Fruit fly (Drosophila melanogaster) whole organism, embryonic: Measurements from ENCODE around the gene dimm.

ENCODE experiments used
- ATbp ChIP-seq: fragments of 200-800 bp; sonication (Bioruptor generic); optimal IDR thresholded peaks from 2 replicates; lab custom pipeline; 2017; ENCODE audit warnings: missing biosample characterization, mild to moderate bottlenecking, missing genetic modification characterization, missing genetic modification reagents
- Asciz ChIP-seq: fragments of 200-800 bp; sonication (Bioruptor generic); optimal IDR thresholded peaks from 2 replicates; lab custom pipeline; 2017; ENCODE audit warnings: missing biosample characterization, mild to moderate bottlenecking, missing genetic modification characterization, missing genetic modification reagents
- Blimp-1 ChIP-seq: fragments of 200-800 bp; sonication (Bioruptor generic); optimal IDR thresholded peaks from 3 replicates; lab custom pipeline; 2018; ENCODE audit warnings: missing biosample characterization, missing genetic modification characterization, mild to moderate bottlenecking, moderate library complexity, missing genetic modification reagents
- CG12071 ChIP-seq: fragments of 200-800 bp; sonication (Bioruptor generic); optimal IDR thresholded peaks from 3 replicates; lab custom pipeline; 2018; ENCODE audit warnings: missing biosample characterization, mild to moderate bottlenecking, missing genetic modification characterization
- CG12391 ChIP-seq: fragments of 200-800 bp; sonication (Bioruptor generic); optimal IDR thresholded peaks from 3 replicates; lab custom pipeline; 2018; ENCODE audit warnings: missing biosample characterization, mild to moderate bottlenecking, missing genetic modification characterization, moderate library complexity
- CG13424 ChIP-seq: fragments of 200-800 bp; sonication (Bioruptor generic); optimal IDR thresholded peaks from 2 replicates; lab custom pipeline; 2019; ENCODE audit warnings: missing biosample characterization, mild to moderate bottlenecking, missing genetic modification characterization, moderate library complexity
- CG14050 ChIP-seq: fragments of 200-800 bp; sonication (Bioruptor generic); IDR thresholded peaks from 3 replicates; pipeline ENCODE4 v1.3.6; 2022; ENCODE audit warnings: missing biosample characterization, missing genetic modification characterization
- CG14441 ChIP-seq: fragments of 200-800 bp; sonication (Bioruptor generic); IDR thresholded peaks from 2 replicates; pipeline ENCODE4 v1.3.6; 2022; ENCODE audit warnings: missing biosample characterization, missing genetic modification characterization
- CG15269 ChIP-seq: fragments of 200-800 bp; sonication (Bioruptor generic); optimal IDR thresholded peaks from 2 replicates; lab custom pipeline; 2018; ENCODE audit warnings: missing biosample characterization, mild to moderate bottlenecking, missing genetic modification characterization, moderate library complexity
- CG16813 ChIP-seq: fragments of 200-800 bp; sonication (Bioruptor generic); IDR thresholded peaks from 3 replicates; pipeline ENCODE4 v1.3.6; 2022; ENCODE audit warnings: missing biosample characterization, missing genetic modification characterization; ENCODE audit not compliant: partially characterized antibody
- CG17328 ChIP-seq: fragments of 200-800 bp; sonication (Bioruptor generic); IDR thresholded peaks from 2 replicates; pipeline ENCODE4 v1.3.6; 2022; ENCODE audit warnings: missing biosample characterization, missing genetic modification characterization
- CG2199 ChIP-seq: fragments of 200-800 bp; sonication (Bioruptor generic); IDR thresholded peaks from 3 replicates; pipeline ENCODE4 v1.3.6; 2022; ENCODE audit warnings: missing biosample characterization, missing genetic modification characterization
- CG30403 ChIP-seq: fragments of 200-800 bp; sonication (Bioruptor generic); optimal IDR thresholded peaks from 3 replicates; lab custom pipeline; 2016; ENCODE audit warnings: missing biosample characterization, missing genetic modification characterization
- CG31388 ChIP-seq: fragments of 200-800 bp; sonication (Bioruptor generic); optimal IDR thresholded peaks from 2 replicates; lab custom pipeline; 2016; ENCODE audit warnings: missing biosample characterization, missing genetic modification characterization
- CG32772 ChIP-seq: fragments of 200-800 bp; sonication (Bioruptor generic); IDR thresholded peaks from 2 replicates; pipeline ENCODE4 v1.3.6; 2022; ENCODE audit warnings: missing biosample characterization, missing genetic modification characterization
- CG4854 ChIP-seq: fragments of 200-800 bp; sonication (Bioruptor generic); optimal IDR thresholded peaks from 2 replicates; lab custom pipeline; 2016; ENCODE audit warnings: missing biosample characterization, missing genetic modification characterization, inconsistent platforms
- CG7786 ChIP-seq: fragments of 200-800 bp; sonication (Bioruptor generic); optimal IDR thresholded peaks from 2 replicates; lab custom pipeline; 2016; ENCODE audit warnings: missing biosample characterization, missing genetic modification characterization
- CG8089 ChIP-seq: fragments of 200-800 bp; sonication (Bioruptor generic); optimal IDR thresholded peaks from 3 replicates; lab custom pipeline; 2016; ENCODE audit warnings: missing biosample characterization, missing genetic modification characterization
- CG8281 ChIP-seq: fragments of 200-800 bp; sonication (Bioruptor generic); optimal IDR thresholded peaks from 2 replicates; lab custom pipeline; 2018; ENCODE audit warnings: missing biosample characterization, mild to moderate bottlenecking, missing genetic modification characterization, moderate library complexity
- CG8359 ChIP-seq: fragments of 200-800 bp; sonication (Bioruptor generic); optimal IDR thresholded peaks from 2 replicates; lab custom pipeline; 2017; ENCODE audit warnings: missing biosample characterization, mild to moderate bottlenecking, missing genetic modification characterization, borderline replicate concordance
- Chrac-16 ChIP-seq: fragments of 200-800 bp; sonication (Bioruptor generic); optimal IDR thresholded peaks from 3 replicates; lab custom pipeline; 2016; ENCODE audit warnings: missing biosample characterization, missing genetic modification characterization
- Dad ChIP-seq: fragments of 200-800 bp; sonication (Bioruptor generic); optimal IDR thresholded peaks from 3 replicates; lab custom pipeline; 2016; ENCODE audit warnings: missing biosample characterization, missing genetic modification characterization
- Dll ChIP-seq: fragments of 200-800 bp; sonication (Bioruptor generic); IDR thresholded peaks from 4 replicates; pipeline ENCODE4 v1.3.6; 2022; ENCODE audit warnings: missing biosample characterization, missing genetic modification characterization; ENCODE audit not compliant: partially characterized antibody
- E2f1 ChIP-seq: fragments of 200-800 bp; sonication (Bioruptor generic); IDR thresholded peaks from 2 replicates; pipeline ENCODE4 v1.3.6; 2022; ENCODE audit warnings: missing biosample characterization, missing genetic modification characterization
- GATAe ChIP-seq: fragments of 200-800 bp; sonication (Bioruptor generic); conservative IDR thresholded peaks from 2 replicates; pipeline ENCODE4 v1.3.6; 2022; ENCODE audit warnings: missing biosample characterization, missing genetic modification characterization
- Gsc ChIP-seq: fragments of 200-800 bp; sonication (Bioruptor generic); IDR thresholded peaks from 2 replicates; pipeline ENCODE4 v1.3.6; 2022; ENCODE audit warnings: missing biosample characterization, missing genetic modification characterization
- Gug ChIP-seq: fragments of 200-800 bp; sonication (Bioruptor generic); IDR thresholded peaks from 4 replicates; pipeline ENCODE4 v1.3.6; 2022; ENCODE audit warnings: missing biosample characterization, missing genetic modification characterization
- HmgZ ChIP-seq: fragments of 200-800 bp; sonication (Bioruptor generic); optimal IDR thresholded peaks from 2 replicates; lab custom pipeline; 2018; ENCODE audit warnings: missing biosample characterization, mild to moderate bottlenecking, missing genetic modification characterization
- MESR4 ChIP-seq: fragments of 200-800 bp; sonication (Bioruptor generic); optimal IDR thresholded peaks from 2 replicates; lab custom pipeline; 2018; ENCODE audit warnings: missing biosample characterization, mild to moderate bottlenecking, missing genetic modification characterization, moderate library complexity
- Nf-YA ChIP-seq: fragments of 200-800 bp; sonication (Bioruptor generic); IDR thresholded peaks from 2 replicates; pipeline ENCODE4 v1.3.6; 2022; ENCODE audit warnings: missing biosample characterization, missing genetic modification characterization
- Oli ChIP-seq: fragments of 200-800 bp; sonication (Bioruptor generic); optimal IDR thresholded peaks from 2 replicates; lab custom pipeline; 2018; ENCODE audit warnings: missing biosample characterization, mild to moderate bottlenecking, missing genetic modification characterization, moderate library complexity
- Side ChIP-seq: fragments of 200-800 bp; sonication (Bioruptor generic); optimal IDR thresholded peaks from 2 replicates; lab custom pipeline; 2016; ENCODE audit warnings: missing biosample characterization, missing genetic modification characterization
- Spps ChIP-seq: fragments of 200-800 bp; sonication (Bioruptor generic); optimal IDR thresholded peaks from 2 replicates; lab custom pipeline; 2018; ENCODE audit warnings: missing biosample characterization, mild to moderate bottlenecking, missing genetic modification characterization
- Xrp1 ChIP-seq: fragments of 200-800 bp; sonication (Bioruptor generic); IDR thresholded peaks from 2 replicates; pipeline ENCODE4 v1.3.6; 2022; ENCODE audit warnings: missing biosample characterization, missing genetic modification characterization
- bcd ChIP-seq: fragments of 200-800 bp; sonication (Bioruptor generic); optimal IDR thresholded peaks from 2 replicates; lab custom pipeline; 2017; ENCODE audit warnings: missing biosample characterization, mild to moderate bottlenecking, missing genetic modification characterization
- cad ChIP-seq: fragments of >200 bp; optimal IDR thresholded peaks from 2 replicates; lab custom pipeline; 2017; ENCODE audit warnings: missing biosample characterization, missing genetic modification characterization
- dan ChIP-seq: fragments of 200-800 bp; sonication (Bioruptor generic); IDR thresholded peaks from 2 replicates; pipeline ENCODE4 v1.3.6; 2022; ENCODE audit warnings: missing biosample characterization, missing genetic modification characterization
- dpn ChIP-seq, 2 experiments: fragments of 200-800 bp; sonication (Bioruptor generic); optimal IDR thresholded peaks; 3 replicates each; lab custom pipeline; 2016; ENCODE audit warnings: missing biosample characterization in 2 of 2, missing genetic modification characterization in 2 of 2
- emc ChIP-seq: fragments of 200-800 bp; sonication (Bioruptor generic); optimal IDR thresholded peaks from 2 replicates; lab custom pipeline; 2016; ENCODE audit warnings: missing biosample characterization, missing genetic modification characterization
- eyg ChIP-seq: fragments of 200-800 bp; sonication (Bioruptor generic); optimal IDR thresholded peaks from 3 replicates; lab custom pipeline; 2016; ENCODE audit warnings: missing biosample characterization, missing genetic modification characterization
- fru ChIP-seq: fragments of >200 bp; optimal IDR thresholded peaks from 2 replicates; lab custom pipeline; 2017
- hbn ChIP-seq: fragments of 200-800 bp; sonication (Bioruptor generic); IDR thresholded peaks from 2 replicates; pipeline ENCODE4 v1.3.6; 2022; ENCODE audit warnings: missing biosample characterization, missing genetic modification characterization; ENCODE audit not compliant: partially characterized antibody
- hth ChIP-seq: fragments of >200 bp; optimal IDR thresholded peaks from 2 replicates; lab custom pipeline; 2017; ENCODE audit warnings: inconsistent platforms
- kay ChIP-seq: fragments of 200-800 bp; sonication (Bioruptor generic); optimal IDR thresholded peaks from 2 replicates; lab custom pipeline; 2016; ENCODE audit warnings: missing biosample characterization, missing genetic modification characterization
- odd ChIP-seq: fragments of 200-800 bp; sonication (Bioruptor generic); optimal IDR thresholded peaks from 2 replicates; lab custom pipeline; 2017; ENCODE audit warnings: missing biosample characterization, mild to moderate bottlenecking, missing genetic modification characterization
- onecut ChIP-seq: fragments of 200-800 bp; sonication (Bioruptor generic); IDR thresholded peaks from 2 replicates; pipeline ENCODE4 v1.3.6; 2022; ENCODE audit warnings: missing biosample characterization, missing genetic modification characterization
- p53 ChIP-seq: fragments of 200-800 bp; sonication (Bioruptor generic); optimal IDR thresholded peaks from 2 replicates; lab custom pipeline; 2016; ENCODE audit warnings: missing biosample characterization, missing genetic modification characterization
- pho ChIP-seq: fragments of 200-800 bp; sonication (Bioruptor generic); optimal IDR thresholded peaks from 2 replicates; lab custom pipeline; 2016; ENCODE audit warnings: missing biosample characterization, missing genetic modification characterization
- row ChIP-seq: fragments of 200-800 bp; sonication (Bioruptor generic); IDR thresholded peaks from 3 replicates; pipeline ENCODE4 v1.3.6; 2022; ENCODE audit warnings: missing biosample characterization, missing genetic modification characterization
- sr ChIP-seq: fragments of 200-800 bp; sonication (Bioruptor generic); IDR thresholded peaks from 3 replicates; pipeline ENCODE4 v1.3.6; 2022; ENCODE audit warnings: missing biosample characterization, missing genetic modification characterization
- tgo ChIP-seq: fragments of 200-800 bp; sonication (Bioruptor generic); IDR thresholded peaks from 3 replicates; pipeline ENCODE4 v1.3.6; 2022; ENCODE audit warnings: missing biosample characterization, missing genetic modification characterization

dimm gene

DNA sequence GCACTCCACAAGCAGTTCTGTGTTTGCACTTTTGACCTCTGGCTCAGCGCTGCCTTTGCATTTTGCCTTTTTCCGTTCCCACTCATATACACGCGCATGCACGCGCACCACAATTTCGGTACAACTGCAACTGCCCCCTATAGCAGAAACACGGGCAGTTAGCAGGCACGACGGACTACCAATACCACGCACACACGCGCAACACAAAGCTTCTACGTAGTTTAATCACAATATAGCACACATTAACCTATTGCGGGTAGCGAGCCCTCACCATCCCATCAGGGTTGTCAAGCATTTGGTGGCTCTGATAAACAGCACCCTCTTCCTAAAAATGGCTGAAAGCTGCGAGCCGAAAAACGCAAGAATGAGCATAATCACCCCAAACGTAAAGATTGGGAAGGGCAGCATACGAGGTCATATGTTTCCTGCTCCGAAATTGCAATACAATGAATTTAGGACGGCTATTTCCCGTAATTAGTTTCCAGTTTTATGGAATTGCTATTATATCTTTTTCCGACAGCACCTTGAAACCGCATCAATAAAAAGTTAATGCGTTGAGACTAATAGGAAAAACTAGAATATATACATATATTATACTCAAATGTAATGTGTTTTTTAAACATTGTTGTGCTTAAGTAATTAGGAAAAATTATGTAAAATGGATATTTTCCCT is 21.7 kb upstream of the dimm start, which contains the start of gene Mondo (continued):
- TF ChIP-seq CG14050 (GFP tag; lab: Robert Waterston, UW) (no peak), CG7786 (GFP tag; lab: Kevin White, UChicago) (no peak), Spps (tag; lab: Kevin White, UChicago) (no peak), CG17328 (GFP tag; lab: Robert Waterston, UW) (no peak; the same call in 1 of the 2 replicates), Gsc (GFP tag; lab: Robert Waterston, UW) (no peak), CG12071 (GFP tag; lab: Kevin White, UChicago) (no peak), CG15269 (tag; lab: Kevin White, UChicago) (peak; percentile 44), Blimp-1 (GFP tag; lab: Kevin White, UChicago) (no peak), bcd (GFP tag; lab: Kevin White, UChicago) (peak; percentile 45), MESR4 (GFP tag; lab: Kevin White, UChicago) (peak; percentile 84), emc (GFP tag; lab: Kevin White, UChicago) (peak; percentile 5), fru (lab: Kevin White, UChicago) (no peak), GATAe (GFP tag; lab: Robert Waterston, UW) (peak; percentile 33; the same call in 1 of the 2 replicates), Side (no peak), hbn (GFP tag; lab: Robert Waterston, UW) (0 out of 2 replicates have a peak, but pooled peaks have one; percentile 8), row (GFP tag; lab: Robert Waterston, UW) (peak; percentile 84), eyg (GFP tag; lab: Kevin White, UChicago) (no peak), cad (GFP tag; lab: Kevin White, UChicago) (no peak), Oli (peak; percentile 53), odd (GFP tag; lab: Kevin White, UChicago) (no peak), Nf-YA (GFP tag; lab: Robert Waterston, UW) (0 out of 2 replicates have a peak, but pooled peaks have one; percentile 42), CG8281 (tag; lab: Kevin White, UChicago) (no peak), CG14441 (GFP tag; lab: Robert Waterston, UW) (0 out of 2 replicates have a peak, but pooled peaks have one; percentile 13), Gug (GFP tag; lab: Robert Waterston, UW) (peak; percentile 50; the same call in 1 of the 4 replicates), hth (no peak), Chrac-16 (GFP tag; lab: Kevin White, UChicago) (no peak), CG30403 (GFP tag; lab: Kevin White, UChicago) (no peak), CG31388 (GFP tag; lab: Kevin White, UChicago) (no peak), HmgZ (peak; percentile 6), CG16813 (no peak), CG12391 (tag; lab: Kevin White, UChicago) (peak; percentile 51), CG8089 (no peak), kay (GFP tag; lab: Kevin White, UChicago) (no peak), CG32772 (GFP tag; lab: Robert Waterston, UW) (no peak), CG4854 (no peak), sr (GFP tag; lab: Robert Waterston, UW) (no peak), E2f1 (GFP tag; lab: Robert Waterston, UW) (no peak; the same call in 1 of the 2 replicates), pho (peak; percentile 17), CG8359 (GFP tag; lab: Kevin White, UChicago) (no peak), ATbp (GFP tag; lab: Kevin White, UChicago) (no peak), CG13424 (peak; percentile 54), CG2199 (GFP tag; lab: Robert Waterston, UW) (peak; percentile 50; the same call in 1 of the 3 replicates), dan (no peak), Dad (GFP tag; lab: Kevin White, UChicago) (no peak), p53 (GFP tag; lab: Kevin White, UChicago) (no peak), tgo (peak; percentile 48; the same call in 2 of the 3 replicates), Xrp1 (GFP tag; lab: Robert Waterston, UW) (peak; percentile 43), dpn (GFP tag; optimal IDR thresholded peaks at IDR 0.05; lab: Kevin White, UChicago) (no peak), onecut (GFP tag; lab: Robert Waterston, UW) (no peak), Asciz (GFP tag; lab: Kevin White, UChicago) (peak; percentile 9), Dll (GFP tag; lab: Robert Waterston, UW) (0 out of 4 replicates have a peak, but pooled peaks have one; percentile 10)
